Fruit fly (Drosophila melanogaster): ENCODE results near the gene Grasp65.

DNA sequence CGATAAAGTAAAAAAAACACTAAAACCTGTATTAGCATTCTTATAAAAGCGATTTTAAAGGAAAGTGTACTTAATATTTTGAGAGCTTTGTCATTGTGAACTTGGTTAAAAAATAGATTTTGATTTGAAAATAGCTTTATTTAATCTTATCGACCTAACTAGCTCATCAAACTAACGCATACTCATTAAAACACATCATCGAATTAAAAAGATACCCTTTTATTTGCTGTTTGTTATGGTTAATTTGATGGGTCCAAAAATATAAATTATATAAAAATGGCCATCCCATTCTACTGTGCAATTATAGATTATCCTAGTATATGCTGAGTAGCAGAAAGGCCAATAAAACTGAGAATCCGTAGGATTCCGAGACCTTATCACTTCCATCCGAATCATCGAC, 26.3 kb downstream of the Grasp65 start, which contains the start of gene CG32219:
- no peak for TF ChIP-seq rn (GFP tag; IDR thresholded peaks at IDR 0.05)
- TF ChIP-seq Pif1B (GFP tag; optimal IDR thresholded peaks at IDR 0.05) = no peak
- TF ChIP-seq EcR (GFP tag; optimal IDR thresholded peaks at IDR 0.05) = no peak

Measured in whole organism, pupa.